Fruit fly (Drosophila melanogaster) S2 (cell line): ENCODE measurements around the gene Pgant6.

Experiments used
- CG8478 ChIP-seq: fragments of >200 bp; optimal IDR thresholded peaks from 2 replicates; lab custom pipeline; 2018
- CTCF ChIP-seq, 2 experiments: fragments of >200 bp; optimal IDR thresholded peaks; 2 replicates each; lab custom pipeline; 2018

dm6 chr3L:2748359-2748758 lies 33.7 kb upstream of the Pgant6 start:
- TF ChIP-seq CTCF (optimal IDR thresholded peaks at IDR 0.05; lab: Kevin White, UChicago) (no peak), CG8478 (lab: Kevin White, UChicago) (no peak)
